Worm (Caenorhabditis elegans) whole organism, dauer: ENCODE results near the gene C07A9.12.

Experiments used
- unc-62 ChIP-seq: sonication (generic microtip); optimal IDR thresholded peaks from 2 replicates; lab custom pipeline; 2017; ENCODE audit warnings: missing biosample characterization, missing genetic modification reagents, missing genetic modification characterization

Gene C07A9.12

DNA sequence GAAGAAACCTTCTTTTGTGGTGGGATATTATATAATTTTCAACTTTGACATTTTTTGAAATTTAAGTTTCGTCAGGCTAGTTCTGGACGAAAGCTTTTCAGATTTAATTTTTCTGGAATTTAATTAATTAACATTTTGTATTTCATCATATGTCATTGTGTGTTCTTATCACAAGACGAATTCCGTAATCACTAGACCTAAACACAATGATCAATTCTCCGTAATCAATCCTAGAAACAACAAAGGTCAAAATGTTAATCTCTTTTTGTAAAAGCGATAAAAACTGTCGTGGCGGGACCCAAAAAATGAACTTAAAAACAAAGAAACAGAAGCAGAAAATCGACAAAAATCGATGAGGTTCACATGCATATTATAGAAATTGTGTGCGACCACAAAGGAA lies 12.6 kb downstream of the C07A9.12 start:
- TF ChIP-seq unc-62 (GFP tag; lab: Kevin White, UChicago), result no peak

DNA sequence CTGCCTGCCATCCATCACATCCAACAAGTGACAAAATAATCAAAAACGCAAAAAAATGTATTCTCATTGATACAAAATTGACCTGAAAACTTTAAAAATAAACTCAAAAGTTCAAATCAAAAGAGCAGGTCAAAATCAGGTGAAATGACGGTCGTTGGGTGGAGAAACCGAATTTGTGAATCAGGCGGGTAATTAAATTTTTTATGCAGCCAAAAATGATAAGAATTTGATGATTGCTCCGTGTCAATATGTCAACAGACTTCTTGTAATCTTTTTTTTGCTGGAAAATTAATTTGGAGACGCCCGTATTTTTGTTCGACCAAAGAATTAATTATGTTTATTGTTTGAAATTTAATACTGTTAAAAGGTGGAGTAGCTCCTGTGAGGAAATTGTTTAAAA lies 13.5 kb downstream of the C07A9.12 start, which contains the start of gene ncx-6:
ncx-6 (minus strand) TSS at position 88 of the 400 bp plus-strand sequence.
- no peak for TF ChIP-seq unc-62 (GFP tag; lab: Kevin White, UChicago)

ce11 chrIII:9713182-9713581 lies 14.2 kb downstream of the C07A9.12 start:
- TF ChIP-seq unc-62 (GFP tag; lab: Kevin White, UChicago), result no peak

DNA sequence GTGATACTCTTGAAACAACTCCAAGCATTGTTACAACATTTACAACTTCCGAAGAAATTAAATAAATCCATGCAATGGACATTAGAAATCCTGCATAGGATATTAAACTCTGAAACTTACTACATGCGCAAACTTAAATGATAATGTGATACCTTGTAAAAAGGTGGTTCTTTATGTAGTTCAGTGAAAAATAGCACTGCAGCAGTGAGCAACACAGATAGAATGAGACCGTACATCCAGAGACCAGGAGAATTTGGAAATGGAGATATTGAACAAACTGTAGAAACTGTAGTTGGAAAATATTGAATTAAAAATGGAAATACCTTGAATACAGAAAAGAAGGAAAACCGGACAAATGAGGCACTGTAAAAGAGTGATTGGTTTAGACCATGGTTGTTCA lies 16.2 kb downstream of the C07A9.12 start:
- no peak for TF ChIP-seq unc-62 (GFP tag; lab: Kevin White, UChicago)

ce11 chrIII:9705157-9705905 lies 22.0 kb downstream of the C07A9.12 start:
- TF ChIP-seq unc-62 (GFP tag; lab: Kevin White, UChicago), result no peak

- no peak for TF ChIP-seq unc-62 (GFP tag; lab: Kevin White, UChicago)
These were observed 22.8 kb downstream of the C07A9.12 start for ce11 chrIII:9704606-9704938.

DNA sequence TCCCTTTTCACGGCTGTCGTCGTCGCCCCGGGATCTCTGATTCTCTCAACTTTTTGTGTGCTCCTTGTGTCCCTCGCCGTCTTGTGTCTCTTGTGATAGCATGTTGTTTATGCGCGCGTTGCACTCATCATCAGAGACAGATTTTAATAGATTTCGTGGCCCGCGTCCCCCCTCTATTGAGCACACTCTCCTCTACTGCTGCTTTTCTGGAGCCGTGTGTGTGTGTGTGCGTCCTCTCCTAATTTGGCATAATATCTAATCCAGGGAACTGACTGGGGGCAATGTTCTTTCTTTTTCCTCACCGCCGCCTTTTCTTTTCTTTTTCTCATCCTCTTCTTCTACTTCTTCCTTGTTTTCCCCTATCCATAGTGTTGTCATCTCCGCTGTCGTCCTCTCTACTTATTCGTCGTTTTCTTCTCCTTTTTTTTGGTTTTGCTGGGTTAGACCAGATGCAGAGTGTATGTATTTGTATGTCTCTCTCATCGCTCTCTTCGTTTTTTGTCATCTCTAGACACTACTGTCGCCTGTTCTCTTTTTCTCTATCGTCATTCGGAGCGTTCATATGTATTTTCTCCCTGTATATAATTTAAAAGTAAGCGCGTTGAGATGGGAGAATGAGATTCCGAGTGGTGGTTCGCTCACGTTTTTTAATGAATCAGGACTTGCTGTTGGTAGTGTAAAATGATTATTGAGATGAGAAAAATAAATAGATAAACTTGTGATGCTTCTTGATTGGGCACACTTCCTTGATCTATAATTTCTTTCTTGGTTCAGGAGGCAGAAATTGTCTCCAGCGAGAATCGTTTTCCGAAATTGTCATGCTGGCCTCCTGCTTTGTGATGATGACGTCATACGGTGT lies 23.4 kb downstream of the C07A9.12 start:
- TF ChIP-seq unc-62 (GFP tag; lab: Kevin White, UChicago), result no peak

ce11 chrIII:9702665-9703252 lies 24.6 kb downstream of the C07A9.12 start:
- no peak for TF ChIP-seq unc-62 (GFP tag; lab: Kevin White, UChicago)

- no peak for TF ChIP-seq unc-62 (GFP tag; lab: Kevin White, UChicago)
These were observed 25.5 kb downstream of the C07A9.12 start for ce11 chrIII:9701798-9702197.

ce11 chrIII:9700114-9700690 lies 27.1 kb downstream of the C07A9.12 start:
- no peak for TF ChIP-seq unc-62 (GFP tag; lab: Kevin White, UChicago)

DNA sequence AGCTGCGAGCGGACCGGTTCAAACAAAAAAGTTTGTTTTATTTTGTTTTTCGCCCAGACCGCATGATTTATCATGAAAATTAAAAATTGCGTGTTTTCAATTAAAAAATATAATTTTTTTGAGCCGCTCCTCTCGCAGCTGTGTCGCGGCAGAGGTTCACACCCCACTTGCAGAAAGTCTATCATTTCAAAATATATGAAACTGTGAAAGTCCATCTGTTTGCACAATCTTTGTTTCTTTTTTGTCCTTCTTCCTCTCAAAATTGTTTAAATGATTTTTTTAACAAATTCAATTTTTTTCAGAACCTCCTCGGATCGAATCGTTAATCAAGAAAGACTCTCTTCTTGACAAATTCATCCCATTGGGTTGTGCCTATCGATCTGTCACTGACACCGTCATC lies 27.8 kb downstream of the C07A9.12 start, which contains the start of gene tlk-1:
tlk-1 (plus strand) TSS at position 301 of the 400 bp plus-strand sequence.
- TF ChIP-seq unc-62 (GFP tag; lab: Kevin White, UChicago), result no peak

DNA sequence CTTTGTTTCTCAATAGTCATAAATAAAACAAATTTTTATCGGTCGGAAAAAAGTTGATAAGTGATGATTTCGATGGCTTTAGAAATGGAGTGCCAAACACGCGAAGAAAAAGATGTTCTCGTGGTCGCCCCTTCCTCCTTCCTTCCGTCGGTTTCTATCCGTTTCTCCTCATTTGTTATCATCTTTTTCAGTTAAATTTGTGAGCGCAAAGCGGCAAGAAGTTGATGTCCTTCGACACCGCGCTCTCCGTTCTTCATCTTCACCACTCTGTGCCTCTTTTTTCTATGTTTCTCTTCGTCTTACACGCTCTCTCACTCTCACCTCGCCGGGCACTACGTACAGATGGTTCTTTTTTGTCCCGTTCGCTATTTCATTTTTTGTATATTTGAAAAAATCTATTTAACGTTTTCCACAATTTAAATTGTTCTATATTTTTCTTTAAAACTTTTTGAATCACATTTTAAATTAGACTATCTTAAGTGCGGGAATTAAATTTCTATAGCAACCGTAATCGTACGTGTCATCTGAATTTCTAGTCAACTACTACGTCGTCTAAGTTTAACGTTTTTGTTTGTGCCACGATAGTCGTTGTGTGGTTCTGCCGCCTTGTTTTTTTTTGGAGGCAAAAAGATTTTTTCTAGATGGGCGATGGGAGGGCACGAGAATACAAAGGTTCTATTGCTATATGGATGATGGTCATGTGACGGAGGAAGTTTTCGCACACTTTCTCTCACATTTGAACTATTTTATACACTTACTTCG lies 28.5 kb downstream of the C07A9.12 start:
- TF ChIP-seq unc-62 (GFP tag; lab: Kevin White, UChicago), result no peak

DNA sequence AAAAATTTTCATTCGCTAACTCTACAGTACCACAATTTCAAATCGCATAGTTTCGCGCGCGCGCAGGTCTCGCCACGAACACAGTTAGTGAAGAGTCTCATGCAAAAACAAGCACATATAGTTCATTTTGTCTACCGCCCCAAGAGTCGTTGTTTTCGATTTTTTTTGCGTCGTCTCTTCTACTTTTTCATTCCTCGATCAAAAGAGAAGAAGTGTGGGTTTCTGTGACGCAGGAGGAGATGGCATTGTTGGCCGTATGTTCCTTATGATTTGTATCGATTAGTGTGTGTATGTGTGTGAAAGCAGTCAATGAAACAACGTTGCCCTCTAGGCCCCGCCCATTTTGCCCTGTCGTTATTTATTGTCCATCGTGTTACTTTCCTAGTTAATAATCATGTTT lies 29.5 kb downstream of the C07A9.12 start:
- TF ChIP-seq unc-62 (GFP tag; lab: Kevin White, UChicago), result no peak

DNA sequence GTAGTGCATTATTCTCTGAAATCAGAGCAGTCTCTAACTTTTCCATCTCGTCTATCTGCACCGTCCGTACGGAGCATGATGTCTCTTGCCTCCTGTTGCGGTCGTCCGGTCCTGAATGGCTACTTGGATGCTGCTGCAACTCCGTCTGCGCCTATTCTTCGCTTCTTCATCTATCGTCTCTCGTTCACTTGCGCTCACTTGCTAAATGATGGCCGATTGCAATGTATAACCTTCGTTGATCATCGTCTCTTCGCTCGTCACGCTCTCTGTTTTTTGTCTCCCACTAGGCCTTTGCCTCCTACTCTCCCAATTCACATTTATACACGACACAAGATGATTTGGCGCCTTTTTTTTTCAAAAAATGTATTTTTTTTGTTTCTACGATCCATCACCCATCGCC lies 30.0 kb downstream of the C07A9.12 start:
- TF ChIP-seq unc-62 (GFP tag; lab: Kevin White, UChicago), result no peak

- TF ChIP-seq unc-62 (GFP tag; lab: Kevin White, UChicago), result no peak
These were observed 30.9 kb downstream of the C07A9.12 start, which contains the start of gene bud-31 for ce11 chrIII:9696417-9696816. Gene bud-31 (minus strand): TSS chrIII:9696517.
